Fruit fly (Drosophila melanogaster) whole organism, embryonic: ENCODE measurements around the gene NdufA3.

ENCODE experiments used
- Abd-B ChIP-seq: fragments of 200-800 bp; sonication (Bioruptor generic); optimal IDR thresholded peaks from 2 replicates; lab custom pipeline; 2018; ENCODE audit warnings: missing biosample characterization, mild to moderate bottlenecking, missing genetic modification characterization, moderate library complexity
- Adf1 ChIP-seq: fragments of 200-800 bp; sonication (Bioruptor generic); IDR thresholded peaks from 2 replicates; pipeline ENCODE4 v1.3.6; 2022; ENCODE audit warnings: missing biosample characterization, missing genetic modification characterization
- CG10431 ChIP-seq: fragments of 200-800 bp; sonication (Bioruptor generic); optimal IDR thresholded peaks from 3 replicates; lab custom pipeline; 2018; ENCODE audit warnings: missing biosample characterization, mild to moderate bottlenecking, missing genetic modification characterization
- CG10543 ChIP-seq: fragments of 200-800 bp; sonication (Bioruptor generic); optimal IDR thresholded peaks from 3 replicates; lab custom pipeline; 2017; ENCODE audit warnings: missing biosample characterization, mild to moderate bottlenecking, missing genetic modification characterization, moderate library complexity
- CG10654 ChIP-seq: fragments of 200-800 bp; sonication (Bioruptor generic); optimal IDR thresholded peaks from 2 replicates; lab custom pipeline; 2016; ENCODE audit warnings: missing biosample characterization, missing genetic modification characterization
- CG1602 ChIP-seq: fragments of 200-800 bp; sonication (Bioruptor generic); optimal IDR thresholded peaks from 3 replicates; lab custom pipeline; 2016; ENCODE audit warnings: missing biosample characterization, missing genetic modification characterization
- CG17612 ChIP-seq: fragments of 200-800 bp; sonication (Bioruptor generic); IDR thresholded peaks from 2 replicates; pipeline ENCODE4 v1.3.6; 2022; ENCODE audit warnings: missing biosample characterization, missing genetic modification characterization
- CG18262 ChIP-seq: fragments of 200-800 bp; optimal IDR thresholded peaks from 3 replicates; lab custom pipeline; 2019; ENCODE audit warnings: missing biosample characterization, mild to moderate bottlenecking, missing genetic modification characterization, moderate library complexity
- CG2712 ChIP-seq: fragments of 200-800 bp; optimal IDR thresholded peaks from 3 replicates; lab custom pipeline; 2019; ENCODE audit warnings: missing biosample characterization, mild to moderate bottlenecking, missing genetic modification characterization, moderate library complexity
- CG33213 ChIP-seq: fragments of 200-800 bp; sonication (Bioruptor generic); optimal IDR thresholded peaks from 3 replicates; lab custom pipeline; 2016; ENCODE audit warnings: missing biosample characterization, missing genetic modification characterization
- CG33557 ChIP-seq: fragments of 200-800 bp; sonication (Bioruptor generic); optimal IDR thresholded peaks from 2 replicates; lab custom pipeline; 2019; ENCODE audit warnings: missing biosample characterization, mild to moderate bottlenecking, missing genetic modification characterization, moderate library complexity
- CG3847 ChIP-seq: fragments of 200-800 bp; sonication (Bioruptor generic); IDR thresholded peaks from 2 replicates; pipeline ENCODE4 v1.3.6; 2022; ENCODE audit warnings: missing biosample characterization, missing genetic modification characterization
- CG6175 ChIP-seq: fragments of 200-800 bp; sonication (Bioruptor generic); IDR thresholded peaks from 3 replicates; pipeline ENCODE4 v1.3.6; 2022; ENCODE audit warnings: missing biosample characterization, missing genetic modification characterization
- CG9437 ChIP-seq: fragments of 200-800 bp; sonication (Bioruptor generic); optimal IDR thresholded peaks from 2 replicates; lab custom pipeline; 2018; ENCODE audit warnings: missing biosample characterization, mild to moderate bottlenecking, missing genetic modification characterization
- CrebB ChIP-seq: fragments of 200-800 bp; sonication (Bioruptor generic); optimal IDR thresholded peaks from 3 replicates; lab custom pipeline; 2018; ENCODE audit warnings: missing biosample characterization, mild to moderate bottlenecking, missing genetic modification characterization
- HHEX ChIP-seq: fragments of 200-800 bp; sonication (Bioruptor generic); optimal IDR thresholded peaks from 3 replicates; lab custom pipeline; 2017; ENCODE audit warnings: missing biosample characterization, mild to moderate bottlenecking, missing genetic modification characterization, missing genetic modification reagents
- HLH4C ChIP-seq: fragments of 200-800 bp; sonication (Bioruptor generic); IDR thresholded peaks from 3 replicates; pipeline ENCODE4 v1.3.6; 2022; ENCODE audit warnings: missing biosample characterization, missing genetic modification characterization; ENCODE audit not compliant: partially characterized antibody
- Hey ChIP-seq: fragments of 200-800 bp; sonication (Bioruptor generic); optimal IDR thresholded peaks from 3 replicates; lab custom pipeline; 2018; ENCODE audit warnings: missing biosample characterization, mild to moderate bottlenecking, missing genetic modification characterization
- MTF-1 ChIP-seq: fragments of 200-800 bp; sonication (Bioruptor generic); optimal IDR thresholded peaks from 2 replicates; lab custom pipeline; 2018; ENCODE audit warnings: missing biosample characterization, mild to moderate bottlenecking, missing genetic modification characterization, borderline replicate concordance
- Myb ChIP-seq: fragments of 200-800 bp; sonication (Bioruptor generic); optimal IDR thresholded peaks from 2 replicates; lab custom pipeline; 2016; ENCODE audit warnings: missing biosample characterization, missing genetic modification characterization
- Nf-YA ChIP-seq: fragments of 200-800 bp; sonication (Bioruptor generic); IDR thresholded peaks from 2 replicates; pipeline ENCODE4 v1.3.6; 2022; ENCODE audit warnings: missing biosample characterization, missing genetic modification characterization
- Nf-YC ChIP-seq: fragments of 200-800 bp; optimal IDR thresholded peaks from 3 replicates; lab custom pipeline; 2019; ENCODE audit warnings: missing biosample characterization, mild to moderate bottlenecking, missing genetic modification characterization, moderate library complexity
- Trl ChIP-seq, 3 experiments: fragments of >200 bp in 2 of 3; fragments of 200-800 bp in 1 of 3; sonication (Bioruptor generic) in 1 of 3; optimal IDR thresholded peaks; 2 replicates in 1 of 3; 3 replicates in 2 of 3; lab custom pipeline; 2016 to 2017; ENCODE audit warnings: missing biosample characterization in 1 of 3, missing genetic modification characterization in 1 of 3
- Usf ChIP-seq: fragments of 200-800 bp; sonication (Bioruptor generic); optimal IDR thresholded peaks from 2 replicates; lab custom pipeline; 2017; ENCODE audit warnings: missing genotype, missing biosample characterization, missing genetic modification characterization
- amos ChIP-seq: fragments of 200-800 bp; sonication (Bioruptor generic); IDR thresholded peaks from 2 replicates; pipeline ENCODE4 v1.3.6; 2022; ENCODE audit warnings: missing biosample characterization, missing genetic modification characterization; ENCODE audit not compliant: partially characterized antibody
- ato ChIP-seq: fragments of 200-800 bp; sonication (Bioruptor generic); IDR thresholded peaks from 2 replicates; pipeline ENCODE4 v1.3.6; 2022; ENCODE audit warnings: missing biosample characterization, missing genetic modification characterization; ENCODE audit not compliant: partially characterized antibody
- bab2 ChIP-seq: fragments of 200-800 bp; sonication (Bioruptor generic); optimal IDR thresholded peaks from 2 replicates; lab custom pipeline; 2016; ENCODE audit warnings: missing biosample characterization, missing genetic modification characterization
- da ChIP-seq: fragments of 200-800 bp; sonication (Bioruptor generic); optimal IDR thresholded peaks from 2 replicates; lab custom pipeline; 2016; ENCODE audit warnings: missing biosample characterization, missing genetic modification characterization
- disco-r ChIP-seq: fragments of 200-800 bp; sonication (Bioruptor generic); optimal IDR thresholded peaks from 2 replicates; lab custom pipeline; 2016; ENCODE audit warnings: missing biosample characterization, missing genetic modification characterization
- gsb ChIP-seq: fragments of 200-800 bp; sonication (Bioruptor generic); IDR thresholded peaks from 2 replicates; pipeline ENCODE4 v1.3.6; 2022; ENCODE audit warnings: missing biosample characterization, missing genetic modification characterization
- hb ChIP-seq: fragments of 200-800 bp; sonication (Bioruptor generic); IDR thresholded peaks from 3 replicates; pipeline ENCODE4 v1.3.6; 2022; ENCODE audit warnings: missing biosample characterization, missing genetic modification characterization; ENCODE audit not compliant: partially characterized antibody
- jing ChIP-seq: fragments of 200-800 bp; sonication (Bioruptor generic); optimal IDR thresholded peaks from 2 replicates; lab custom pipeline; 2018; ENCODE audit warnings: missing biosample characterization, mild to moderate bottlenecking, missing genetic modification characterization
- knrl ChIP-seq: fragments of 200-800 bp; sonication (Bioruptor generic); IDR thresholded peaks from 3 replicates; pipeline ENCODE4 v1.3.6; 2022; ENCODE audit warnings: missing biosample characterization, missing genetic modification characterization; ENCODE audit not compliant: partially characterized antibody
- lilli ChIP-seq: fragments of 200-800 bp; sonication (Bioruptor generic); optimal IDR thresholded peaks from 3 replicates; lab custom pipeline; 2016; ENCODE audit warnings: missing biosample characterization, missing genetic modification characterization
- nmo ChIP-seq: fragments of 200-800 bp; sonication (Bioruptor generic); optimal IDR thresholded peaks from 2 replicates; lab custom pipeline; 2018; ENCODE audit warnings: missing biosample characterization, mild to moderate bottlenecking, missing genetic modification characterization, moderate library complexity
- p53 ChIP-seq: fragments of 200-800 bp; sonication (Bioruptor generic); optimal IDR thresholded peaks from 2 replicates; lab custom pipeline; 2016; ENCODE audit warnings: missing biosample characterization, missing genetic modification characterization
- pb ChIP-seq: fragments of 200-800 bp; sonication (Bioruptor generic); optimal IDR thresholded peaks from 3 replicates; lab custom pipeline; 2016; ENCODE audit warnings: missing biosample characterization, missing genetic modification characterization
- repo ChIP-seq: fragments of 200-800 bp; sonication (Bioruptor generic); optimal IDR thresholded peaks from 2 replicates; lab custom pipeline; 2016; ENCODE audit warnings: missing biosample characterization, missing genetic modification characterization
- salm ChIP-seq: fragments of 200-800 bp; sonication (Bioruptor generic); optimal IDR thresholded peaks from 2 replicates; lab custom pipeline; 2018; ENCODE audit warnings: missing biosample characterization, mild to moderate bottlenecking, missing genetic modification characterization
- sd ChIP-seq: fragments of 200-800 bp; sonication (Bioruptor generic); optimal IDR thresholded peaks from 3 replicates; lab custom pipeline; 2018; ENCODE audit warnings: missing biosample characterization, mild to moderate bottlenecking, missing genetic modification characterization, moderate library complexity
- sisA ChIP-seq: fragments of 200-800 bp; sonication (Bioruptor generic); IDR thresholded peaks from 2 replicates; pipeline ENCODE4 v1.3.6; 2022; ENCODE audit warnings: missing biosample characterization, missing genetic modification characterization
- ssp ChIP-seq: fragments of 200-800 bp; sonication (Bioruptor generic); IDR thresholded peaks from 2 replicates; pipeline ENCODE4 v1.3.6; 2022; ENCODE audit warnings: missing biosample characterization, missing genetic modification characterization
- stwl ChIP-seq: fragments of 200-800 bp; sonication (Bioruptor generic); optimal IDR thresholded peaks from 3 replicates; lab custom pipeline; 2018; ENCODE audit warnings: missing biosample characterization, mild to moderate bottlenecking, missing genetic modification characterization, moderate library complexity
- tna ChIP-seq: fragments of 200-800 bp; sonication (Bioruptor generic); IDR thresholded peaks from 2 replicates; pipeline ENCODE4 v1.3.6; 2022; ENCODE audit warnings: missing biosample characterization, missing genetic modification characterization; ENCODE audit not compliant: partially characterized antibody
- trem ChIP-seq: fragments of 200-800 bp; optimal IDR thresholded peaks from 3 replicates; lab custom pipeline; 2019; ENCODE audit warnings: missing biosample characterization, mild to moderate bottlenecking, missing genetic modification characterization, moderate library complexity
- trh ChIP-seq: fragments of 200-800 bp; sonication (Bioruptor generic); optimal IDR thresholded peaks from 2 replicates; lab custom pipeline; 2016; ENCODE audit warnings: missing biosample characterization, missing genetic modification characterization
- tx ChIP-seq: fragments of 200-800 bp; sonication (Bioruptor generic); optimal IDR thresholded peaks from 2 replicates; lab custom pipeline; 2016; ENCODE audit warnings: missing biosample characterization, missing genetic modification characterization
- unc-4 ChIP-seq: fragments of 200-800 bp; sonication (Bioruptor generic); IDR thresholded peaks from 2 replicates; pipeline ENCODE4 v1.3.6; 2022; ENCODE audit warnings: missing biosample characterization, missing genetic modification characterization; ENCODE audit not compliant: partially characterized antibody
- vnd ChIP-seq: fragments of 200-800 bp; sonication (Bioruptor generic); IDR thresholded peaks from 3 replicates; pipeline ENCODE4 v1.3.6; 2022; ENCODE audit warnings: missing biosample characterization, missing genetic modification characterization; ENCODE audit not compliant: partially characterized antibody

The NdufA3 gene

dm6 chrX:9141219-9141618, 18.6 kb downstream of the NdufA3 start (continued):
- peak; percentile 18 for TF ChIP-seq salm (tag; lab: Kevin White, UChicago)
- peak; percentile 71 for TF ChIP-seq bab2 (GFP tag; lab: Kevin White, UChicago)
- TF ChIP-seq knrl: 0 out of 3 replicates have a peak, but pooled peaks have one; percentile 23
- peak; percentile 77 for TF ChIP-seq ssp (GFP tag; lab: Robert Waterston, UW)
- TF ChIP-seq Usf (GFP tag; lab: Kevin White, UChicago): peak; percentile 42
- TF ChIP-seq Hey (tag; lab: Kevin White, UChicago): peak; percentile 22
- TF ChIP-seq disco-r (GFP tag; lab: Kevin White, UChicago): no peak
- peak; percentile 74 for TF ChIP-seq nmo
- peak; percentile 3 for TF ChIP-seq MTF-1 (GFP tag; lab: Kevin White, UChicago)
- TF ChIP-seq lilli (GFP tag; lab: Kevin White, UChicago): peak; percentile 68
- peak; percentile 71; the same call in 1 of the 3 replicates for TF ChIP-seq CG6175 (GFP tag; lab: Robert Waterston, UW)
- TF ChIP-seq p53 (GFP tag; lab: Kevin White, UChicago): no peak
- TF ChIP-seq Nf-YA: peak; percentile 49
- 0 out of 2 replicates have a peak, but pooled peaks have one; percentile 12 for TF ChIP-seq Adf1 (GFP tag; lab: Robert Waterston, UW)
- TF ChIP-seq trem (tag; lab: Kevin White, UChicago): peak; percentile 31
- TF ChIP-seq da (GFP tag; lab: Kevin White, UChicago): peak; percentile 58
- TF ChIP-seq tna (GFP tag; lab: Robert Waterston, UW): no peak
- TF ChIP-seq CG3847 (GFP tag; lab: Robert Waterston, UW): peak; percentile 76
- TF ChIP-seq CG18262 (tag; lab: Kevin White, UChicago): peak; percentile 75
- TF ChIP-seq sd: peak; percentile 36
- peak; percentile 43 for TF ChIP-seq CG1602
- TF ChIP-seq Abd-B (GFP tag; lab: Kevin White, UChicago): peak; percentile 70
- TF ChIP-seq Myb (GFP tag; lab: Kevin White, UChicago): peak; percentile 56
- peak; percentile 71 for TF ChIP-seq CG33557 (GFP tag; lab: Kevin White, UChicago)
- TF ChIP-seq stwl (tag; lab: Kevin White, UChicago): peak; percentile 6
- peak; percentile 13 for TF ChIP-seq CrebB (tag; lab: Kevin White, UChicago)
- peak; percentile 19 for TF ChIP-seq CG9437 (GFP tag; lab: Kevin White, UChicago)
- TF ChIP-seq trh (GFP tag; lab: Kevin White, UChicago): no peak
- TF ChIP-seq repo (GFP tag; lab: Kevin White, UChicago): peak; percentile 78
- TF ChIP-seq HLH4C (GFP tag; lab: Robert Waterston, UW): no peak
- TF ChIP-seq CG33213 (GFP tag; lab: Kevin White, UChicago): peak; percentile 45
- TF ChIP-seq CG10431: no peak
- TF ChIP-seq CG17612 (GFP tag; lab: Robert Waterston, UW): peak; percentile 57; the same call in 1 of the 2 replicates
- TF ChIP-seq jing (GFP tag; lab: Kevin White, UChicago): peak; percentile 43
- peak; percentile 60 for TF ChIP-seq gsb (GFP tag; lab: Robert Waterston, UW)
- peak; percentile 9 for TF ChIP-seq tx (GFP tag; lab: Kevin White, UChicago)
- no peak for TF ChIP-seq Trl (optimal IDR thresholded peaks at IDR 0.05; lab: Kevin White, UChicago)
- TF ChIP-seq Trl (GFP tag; optimal IDR thresholded peaks at IDR 0.05; lab: Kevin White, UChicago): peak; percentile 74
- peak; percentile 75 for TF ChIP-seq HHEX
- peak; percentile 90 for TF ChIP-seq sisA (GFP tag; lab: Robert Waterston, UW)
- TF ChIP-seq amos (GFP tag; lab: Robert Waterston, UW): no peak
- TF ChIP-seq CG10543: peak; percentile 60
- TF ChIP-seq pb (GFP tag; lab: Kevin White, UChicago): peak; percentile 72
- peak; percentile 64 for TF ChIP-seq CG10654 (GFP tag; lab: Kevin White, UChicago)
- no peak for TF ChIP-seq unc-4 (GFP tag; lab: Robert Waterston, UW)
- no peak for TF ChIP-seq vnd
- TF ChIP-seq Nf-YC (tag; lab: Kevin White, UChicago): peak; percentile 47
- 0 out of 3 replicates have a peak, but pooled peaks have one; percentile 24 for TF ChIP-seq hb
- TF ChIP-seq CG2712 (tag; lab: Kevin White, UChicago): peak; percentile 82
- TF ChIP-seq ato (GFP tag; lab: Robert Waterston, UW): no peak
